Worm (Caenorhabditis elegans) whole organism, young adult: ENCODE measurements around the gene Y57G11C.43.
"Not testable (repeated sequence)": the region's sequence is repeated elsewhere in the genome, so short reads cannot be mapped to it uniquely, and the experiment has no call there.

Experiments
- C17E4.6 ChIP-seq: fragments of 200-800 bp; sonication (Bioruptor generic); IDR thresholded peaks from 2 replicates; pipeline ENCODE4 v1.3.6; 2022; ENCODE audit warnings: missing genetic modification reagents, missing genetic modification characterization, missing compliant biosample characterization
- F37B4.10 ChIP-seq: fragments of 200-800 bp; sonication (Bioruptor generic); IDR thresholded peaks from 2 replicates; pipeline ENCODE4 v1.3.6; 2022; ENCODE audit warnings: missing genetic modification characterization, missing compliant biosample characterization
- F39B2.1 ChIP-seq: fragments of 200-800 bp; sonication (Bioruptor generic); IDR thresholded peaks from 2 replicates; pipeline ENCODE4 v1.3.6; 2022; ENCODE audit warnings: missing genetic modification reagents, missing genetic modification characterization, missing compliant biosample characterization
- F49E8.2 ChIP-seq: sonication (generic microtip); optimal IDR thresholded peaks from 3 replicates; lab custom pipeline; 2017; ENCODE audit warnings: missing genetic modification characterization, mild to moderate bottlenecking, missing compliant biosample characterization, antibody characterized with exemption, moderate library complexity; ENCODE audit not compliant: insufficient read depth
- F57C9.4 ChIP-seq: sonication (generic microtip); optimal IDR thresholded peaks from 2 replicates; lab custom pipeline; 2017; ENCODE audit warnings: mild to moderate bottlenecking, missing genetic modification characterization, missing compliant biosample characterization
- K11D2.4 ChIP-seq: fragments of 200-800 bp; sonication (Bioruptor generic); IDR thresholded peaks from 2 replicates; pipeline ENCODE4 v1.3.6; 2022; ENCODE audit warnings: missing genetic modification reagents, missing genetic modification characterization, missing compliant biosample characterization
- Y53F4B.3 ChIP-seq: fragments of 200-800 bp; sonication (Bioruptor generic); IDR thresholded peaks from 2 replicates; pipeline ENCODE4 v1.3.6; 2022; ENCODE audit warnings: missing genetic modification reagents, missing genetic modification characterization, missing compliant biosample characterization
- akir-1 ChIP-seq: fragments of 200-800 bp; sonication (Bioruptor generic); optimal IDR thresholded peaks from 2 replicates; lab custom pipeline; 2018; ENCODE audit warnings: mild to moderate bottlenecking, missing genetic modification characterization, moderate library complexity, missing compliant biosample characterization
- aptf-2 ChIP-seq: fragments of 200-800 bp; sonication (Bioruptor generic); conservative IDR thresholded peaks from 2 replicates; pipeline ENCODE4 v1.3.6; 2022; ENCODE audit warnings: missing genetic modification reagents, missing genetic modification characterization, missing compliant biosample characterization
- athp-1 ChIP-seq: sonication (generic microtip); optimal IDR thresholded peaks from 2 replicates; lab custom pipeline; 2017; ENCODE audit warnings: mild to moderate bottlenecking, missing genetic modification characterization, missing compliant biosample characterization
- attf-6 ChIP-seq: fragments of 200-800 bp; sonication (Bioruptor generic); IDR thresholded peaks from 2 replicates; pipeline ENCODE4 v1.3.6; 2022; ENCODE audit warnings: missing genetic modification reagents, missing genetic modification characterization, missing compliant biosample characterization
- cebp-1 ChIP-seq, 2 experiments: fragments of 200-800 bp in 1 of 2; sonication (Bioruptor generic) in 1 of 2; sonication (generic microtip) in 1 of 2; IDR thresholded peaks in 1 of 2; optimal IDR thresholded peaks in 1 of 2; 2 replicates each; pipeline versions ENCODE4 v1.3.6 to Lab custom; 2017 to 2022; ENCODE audit warnings: missing compliant biosample characterization in 2 of 2, missing genetic modification characterization in 2 of 2, mild to moderate bottlenecking in 1 of 2, missing genetic modification reagents in 1 of 2, moderate library complexity in 1 of 2
- cebp-2 ChIP-seq: fragments of 200-800 bp; sonication (Bioruptor generic); IDR thresholded peaks from 2 replicates; pipeline ENCODE4 v1.3.6; 2022; ENCODE audit warnings: missing genetic modification characterization, missing compliant biosample characterization
- ceh-27 ChIP-seq: fragments of 200-800 bp; sonication (Bioruptor generic); optimal IDR thresholded peaks from 2 replicates; lab custom pipeline; 2018; ENCODE audit warnings: mild to moderate bottlenecking, missing genetic modification characterization, moderate library complexity, missing compliant biosample characterization
- efl-1 ChIP-seq: fragments of 150-350 bp; optimal IDR thresholded peaks from 2 replicates; lab custom pipeline; 2014; ENCODE audit warnings: missing biosample characterization, missing genetic modification reagents, missing genetic modification characterization
- egrh-3 ChIP-seq: fragments of 200-800 bp; sonication (Bioruptor generic); IDR thresholded peaks from 2 replicates; pipeline ENCODE4 v1.3.6; 2022; ENCODE audit warnings: missing genetic modification reagents, missing genetic modification characterization, missing compliant biosample characterization
- hrde-1 ChIP-seq: sonication (generic microtip); optimal IDR thresholded peaks from 2 replicates; lab custom pipeline; 2016; ENCODE audit warnings: missing genetic modification characterization, mild to moderate bottlenecking, missing compliant biosample characterization, moderate library complexity, missing genotype, missing genetic modification reagents, borderline replicate concordance
- lag-1 ChIP-seq: fragments of 200-800 bp; sonication (Bioruptor generic); IDR thresholded peaks from 2 replicates; pipeline ENCODE4 v1.3.6; 2022; ENCODE audit warnings: missing genetic modification reagents, missing genetic modification characterization, missing compliant biosample characterization
- let-607 ChIP-seq, 2 experiments: fragments of 200-800 bp in 1 of 2; sonication (Bioruptor generic) in 1 of 2; sonication (generic microtip) in 1 of 2; optimal IDR thresholded peaks; 2 replicates each; lab custom pipeline; 2016 to 2018; ENCODE audit warnings: mild to moderate bottlenecking in 2 of 2, missing compliant biosample characterization in 2 of 2, missing genetic modification characterization in 2 of 2, moderate library complexity in 2 of 2, missing genotype in 1 of 2
- lin-54 ChIP-seq: fragments of 200-800 bp; sonication (Bioruptor generic); optimal IDR thresholded peaks from 2 replicates; lab custom pipeline; 2018; ENCODE audit warnings: mild to moderate bottlenecking, missing genetic modification characterization, missing compliant biosample characterization
- lsl-1 ChIP-seq: fragments of 200-800 bp; sonication (Bioruptor generic); optimal IDR thresholded peaks from 2 replicates; lab custom pipeline; 2018; ENCODE audit warnings: mild to moderate bottlenecking, missing genetic modification characterization, moderate library complexity, missing compliant biosample characterization
- madf-6 ChIP-seq: fragments of 200-800 bp; sonication (Bioruptor generic); IDR thresholded peaks from 2 replicates; pipeline ENCODE4 v1.3.6; 2022; ENCODE audit warnings: missing genetic modification reagents, missing genetic modification characterization, missing compliant biosample characterization
- nhr-80 ChIP-seq: sonication (generic microtip); optimal IDR thresholded peaks from 2 replicates; lab custom pipeline; 2016; ENCODE audit warnings: missing genetic modification characterization, missing compliant biosample characterization
- rec-8 ChIP-seq, 2 experiments: sonication (generic microtip); optimal IDR thresholded peaks; 2 replicates each; lab custom pipeline; 2016; ENCODE audit warnings: mild to moderate bottlenecking in 2 of 2, missing genetic modification characterization in 2 of 2, missing genetic modification reagents in 2 of 2, missing genotype in 2 of 2, missing biosample characterization in 1 of 2, missing compliant biosample characterization in 1 of 2, moderate library complexity in 1 of 2
- snpc-1.1 ChIP-seq: sonication (generic microtip); optimal IDR thresholded peaks from 2 replicates; lab custom pipeline; 2017; ENCODE audit warnings: missing genetic modification characterization, mild to moderate bottlenecking, missing compliant biosample characterization, antibody characterized with exemption, moderate library complexity, missing genotype, missing genetic modification reagents; ENCODE audit not compliant: insufficient read depth
- snpc-1.3 ChIP-seq: sonication (generic microtip); optimal IDR thresholded peaks from 2 replicates; lab custom pipeline; 2017; ENCODE audit warnings: missing genetic modification characterization, mild to moderate bottlenecking, missing compliant biosample characterization, antibody characterized with exemption, moderate library complexity, missing genotype, missing genetic modification reagents; ENCODE audit not compliant: insufficient read depth
- snpc-3.4 ChIP-seq: sonication (generic microtip); optimal IDR thresholded peaks from 2 replicates; lab custom pipeline; 2017; ENCODE audit warnings: missing genetic modification characterization, mild to moderate bottlenecking, missing compliant biosample characterization, antibody characterized with exemption, moderate library complexity, missing genotype, missing genetic modification reagents
- snpc-4 ChIP-seq, 5 experiments: fragments of 150-350 bp in 1 of 5; sonication (generic microtip) in 4 of 5; optimal IDR thresholded peaks; 2 replicates each; lab custom pipeline; 2014 to 2018; ENCODE audit warnings: missing genetic modification characterization in 5 of 5, missing biosample characterization in 3 of 5, antibody characterized with exemption in 2 of 5, mild to moderate bottlenecking in 2 of 5, missing compliant biosample characterization in 2 of 5, missing genotype in 2 of 5, moderate library complexity in 2 of 5, missing genetic modification reagents in 1 of 5
- tbp1 ChIP-seq: fragments of 200-800 bp; sonication (Bioruptor generic); optimal IDR thresholded peaks from 2 replicates; lab custom pipeline; 2018; ENCODE audit warnings: mild to moderate bottlenecking, missing genetic modification characterization, missing compliant biosample characterization
- zfh-2 ChIP-seq: fragments of 200-800 bp; sonication (Bioruptor generic); conservative IDR thresholded peaks from 2 replicates; pipeline ENCODE4 v1.3.6; 2022; ENCODE audit warnings: missing genetic modification reagents, missing genetic modification characterization, missing compliant biosample characterization

Y57G11C.43 gene

ce11 chrIV:14773280-14774071, 4.2 kb downstream of the Y57G11C.43 start, which contains the start of gene Y57G11C.36:
Gene Y57G11C.36 (minus strand): TSS chrIV:14773781.
- peak; percentile 67 for TF ChIP-seq zfh-2 (GFP tag; lab: Robert Waterston, UW)
- no peak for TF ChIP-seq snpc-4 (GFP tag; optimal IDR thresholded peaks at IDR 0.05; lab: Kevin White, UChicago)
- TF ChIP-seq snpc-4 (tag; optimal IDR thresholded peaks at IDR 0.05; lab: Kevin White, UChicago), result peak in 1 of 4 experiments; percentile 83
- TF ChIP-seq attf-6 (GFP tag; lab: Robert Waterston, UW), result peak; percentile 72
- TF ChIP-seq cebp-2 (GFP tag; lab: Robert Waterston, UW), result no peak
- no peak for TF ChIP-seq K11D2.4
- no peak for TF ChIP-seq madf-6 (GFP tag; lab: Robert Waterston, UW)
- peak; percentile 17 for TF ChIP-seq snpc-3.4
- TF ChIP-seq egrh-3, result peak; percentile 45; the same call in 1 of the 2 replicates
- peak; percentile 19 for TF ChIP-seq snpc-1.1 (tag; lab: Kevin White, UChicago)
- no peak for TF ChIP-seq cebp-1 (GFP tag; IDR thresholded peaks at IDR 0.05; lab: Robert Waterston, UW)
- peak; percentile 50 for TF ChIP-seq cebp-1 (tag; optimal IDR thresholded peaks at IDR 0.05; lab: Kevin White, UChicago)

- not testable (repeated sequence) for TF ChIP-seq snpc-4 (GFP tag; optimal IDR thresholded peaks at IDR 0.05; lab: Kevin White, UChicago)
- peak in 1 of 4 experiments; percentile 40 for TF ChIP-seq snpc-4 (tag; optimal IDR thresholded peaks at IDR 0.05; lab: Kevin White, UChicago)
Measured at ce11 chrIV:14774454-14774853, 5.2 kb downstream of the Y57G11C.43 start, which contains the start of gene Y57G11C.51. Gene Y57G11C.51 (minus strand): TSS chrIV:14774554.

ce11 chrIV:14780566-14780965, 11.3 kb downstream of the Y57G11C.43 start:
- TF ChIP-seq snpc-1.1 (tag; lab: Kevin White, UChicago) (peak; percentile 90), F49E8.2 (tag; lab: Kevin White, UChicago) (peak; percentile 55), tbp1 (GFP tag; lab: Kevin White, UChicago) (peak; percentile 70), efl-1 (peak; percentile 17), snpc-3.4 (peak; percentile 80), snpc-1.3 (tag; lab: Kevin White, UChicago) (peak; percentile 57), lsl-1 (GFP tag; lab: Kevin White, UChicago) (peak; percentile 51), lin-54 (peak; percentile 76), snpc-4 (GFP tag; optimal IDR thresholded peaks at IDR 0.05; lab: Kevin White, UChicago) (peak; percentile 93), snpc-4 (tag; optimal IDR thresholded peaks at IDR 0.05; lab: Kevin White, UChicago) (peak; percentile 84 to 97 (median 93))

- TF ChIP-seq Y53F4B.3 (GFP tag; lab: Robert Waterston, UW) (no peak), F57C9.4 (no peak), F37B4.10 (no peak), snpc-4 (GFP tag; optimal IDR thresholded peaks at IDR 0.05; lab: Kevin White, UChicago) (peak; percentile 43), snpc-4 (tag; optimal IDR thresholded peaks at IDR 0.05; lab: Kevin White, UChicago) (peak in 2 of 4 experiments; percentile 19 to 65), lag-1 (GFP tag; lab: Robert Waterston, UW) (no peak), efl-1 (peak; percentile 67), tbp1 (GFP tag; lab: Kevin White, UChicago) (no peak), ceh-27 (no peak)
Measured at ce11 chrIV:14781537-14781936, 12.3 kb downstream of the Y57G11C.43 start, which contains the start of gene Y57G11C.8. Gene Y57G11C.8 (plus strand): TSS chrIV:14781837.

ce11 chrIV:14782211-14782610, 13.0 kb downstream of the Y57G11C.43 start, which contains the start of gene Y57G11C.1130:
Gene Y57G11C.1130 (plus strand): TSS chrIV:14782511.
- TF ChIP-seq C17E4.6 (GFP tag; lab: Robert Waterston, UW), result no peak
- no peak for TF ChIP-seq aptf-2 (GFP tag; lab: Robert Waterston, UW)
- no peak for TF ChIP-seq F39B2.1 (GFP tag; lab: Robert Waterston, UW)
- no peak for TF ChIP-seq akir-1 (GFP tag; lab: Kevin White, UChicago)
- TF ChIP-seq nhr-80 (tag; lab: Kevin White, UChicago), result no peak
- no peak for TF ChIP-seq let-607 (tag; optimal IDR thresholded peaks at IDR 0.05; lab: Kevin White, UChicago)
- no peak for TF ChIP-seq rec-8 (tag; optimal IDR thresholded peaks at IDR 0.05; lab: Kevin White, UChicago)
- TF ChIP-seq hrde-1, result no peak
- no peak for TF ChIP-seq athp-1 (tag; lab: Kevin White, UChicago)
